Worm (Caenorhabditis elegans) whole organism, L2 larva: Measurements from ENCODE around the gene F59A6.11.

ENCODE experiments used
- R02D3.7 ChIP-seq: fragments of 150-350 bp; optimal IDR thresholded peaks from 2 replicates; lab custom pipeline; 2014; ENCODE audit warnings: missing biosample characterization, missing genetic modification characterization
- Y55F3AM.14 ChIP-seq: fragments of 200-800 bp; sonication (Bioruptor generic); optimal IDR thresholded peaks from 2 replicates; lab custom pipeline; 2018; ENCODE audit warnings: mild to moderate bottlenecking, missing genetic modification characterization, missing compliant biosample characterization
- ZK546.5 ChIP-seq: sonication (generic microtip); optimal IDR thresholded peaks from 2 replicates; lab custom pipeline; 2017; ENCODE audit warnings: missing biosample characterization, missing genetic modification characterization
- aly-2 ChIP-seq: fragments of 150-350 bp; optimal IDR thresholded peaks from 2 replicates; lab custom pipeline; 2014; ENCODE audit warnings: missing biosample characterization, missing genetic modification characterization
- ceh-16 ChIP-seq: fragments of 150-350 bp; optimal IDR thresholded peaks from 2 replicates; lab custom pipeline; 2014; ENCODE audit warnings: missing biosample characterization, missing genetic modification characterization
- dmd-4 ChIP-seq: sonication (generic microtip); optimal IDR thresholded peaks from 2 replicates; lab custom pipeline; 2017; ENCODE audit warnings: missing biosample characterization, missing genetic modification characterization
- elt-1 ChIP-seq: fragments of 150-350 bp; optimal IDR thresholded peaks from 2 replicates; lab custom pipeline; 2014; ENCODE audit warnings: missing biosample characterization, missing genetic modification characterization
- elt-3 ChIP-seq: sonication (generic microtip); optimal IDR thresholded peaks from 2 replicates; lab custom pipeline; 2017; ENCODE audit warnings: missing biosample characterization, missing genetic modification characterization
- fos-1 ChIP-seq: fragments of 150-350 bp; optimal IDR thresholded peaks from 2 replicates; lab custom pipeline; 2014; ENCODE audit warnings: missing biosample characterization, missing genetic modification characterization
- gmeb-1 ChIP-seq: fragments of 150-350 bp; optimal IDR thresholded peaks from 2 replicates; lab custom pipeline; 2014; ENCODE audit warnings: missing biosample characterization, missing genetic modification characterization
- lin-39 ChIP-seq: fragments of 150-350 bp; optimal IDR thresholded peaks from 2 replicates; lab custom pipeline; 2014; ENCODE audit warnings: missing biosample characterization, missing genetic modification reagents, missing genetic modification characterization
- lsy-2 ChIP-seq, 2 experiments: fragments of 150-350 bp in 1 of 2; sonication (generic microtip) in 1 of 2; optimal IDR thresholded peaks; 2 replicates each; lab custom pipeline; 2014 to 2017; ENCODE audit warnings: missing biosample characterization in 2 of 2, missing genetic modification characterization in 2 of 2
- mab-5 ChIP-seq: fragments of 150-350 bp; optimal IDR thresholded peaks from 2 replicates; lab custom pipeline; 2014; ENCODE audit warnings: missing biosample characterization, missing genetic modification characterization
- mbf-1 ChIP-seq: sonication (generic microtip); optimal IDR thresholded peaks from 2 replicates; lab custom pipeline; 2017; ENCODE audit warnings: missing biosample characterization, missing genetic modification characterization
- mdl-1 ChIP-seq, 2 experiments: fragments of 150-350 bp in 1 of 2; sonication (generic microtip) in 1 of 2; optimal IDR thresholded peaks; 2 replicates each; lab custom pipeline; 2017; ENCODE audit warnings: missing biosample characterization in 2 of 2, missing genetic modification characterization in 2 of 2
- nhr-11 ChIP-seq: fragments of 150-350 bp; optimal IDR thresholded peaks from 2 replicates; lab custom pipeline; 2014; ENCODE audit warnings: missing biosample characterization, missing genetic modification characterization
- nhr-129 ChIP-seq: fragments of 150-350 bp; optimal IDR thresholded peaks from 2 replicates; lab custom pipeline; 2014; ENCODE audit warnings: missing biosample characterization, missing genetic modification characterization
- nhr-21 ChIP-seq: fragments of 150-350 bp; optimal IDR thresholded peaks from 2 replicates; lab custom pipeline; 2014; ENCODE audit warnings: missing biosample characterization, missing genetic modification characterization
- nhr-23 ChIP-seq: fragments of 150-350 bp; optimal IDR thresholded peaks from 2 replicates; lab custom pipeline; 2014; ENCODE audit warnings: missing biosample characterization, missing genetic modification reagents, missing genetic modification characterization
- nhr-6 ChIP-seq: fragments of 150-350 bp; optimal IDR thresholded peaks from 2 replicates; lab custom pipeline; 2014; ENCODE audit warnings: missing biosample characterization, missing genetic modification characterization
- nhr-77 ChIP-seq: fragments of 150-350 bp; optimal IDR thresholded peaks from 2 replicates; lab custom pipeline; 2014; ENCODE audit warnings: missing biosample characterization, missing genetic modification characterization
- sem-4 ChIP-seq: fragments of 150-350 bp; optimal IDR thresholded peaks from 2 replicates; lab custom pipeline; 2014; ENCODE audit warnings: missing biosample characterization, missing genetic modification reagents, missing genetic modification characterization
- skn-1 ChIP-seq: sonication (generic microtip); optimal IDR thresholded peaks from 2 replicates; lab custom pipeline; 2017; ENCODE audit warnings: missing biosample characterization, missing genetic modification characterization
- sma-3 ChIP-seq: sonication (generic microtip); optimal IDR thresholded peaks from 2 replicates; lab custom pipeline; 2016; ENCODE audit warnings: missing genetic modification reagents, missing genetic modification characterization, missing compliant biosample characterization
- sma-9 ChIP-seq, 2 experiments: fragments of 150-350 bp in 1 of 2; sonication (generic microtip) in 1 of 2; optimal IDR thresholded peaks; 2 replicates each; lab custom pipeline; 2014 to 2016; ENCODE audit warnings: missing genetic modification characterization in 2 of 2, mild to moderate bottlenecking in 1 of 2, missing biosample characterization in 1 of 2, missing compliant biosample characterization in 1 of 2, missing genetic modification reagents in 1 of 2, moderate library complexity in 1 of 2
- snpc-4 ChIP-seq: fragments of 150-350 bp; optimal IDR thresholded peaks from 2 replicates; lab custom pipeline; 2014; ENCODE audit warnings: missing biosample characterization, missing genetic modification characterization
- unc-39 ChIP-seq: fragments of 150-350 bp; optimal IDR thresholded peaks from 2 replicates; lab custom pipeline; 2014; ENCODE audit warnings: missing biosample characterization, missing genetic modification characterization
- unc-62 ChIP-seq: fragments of 150-350 bp; optimal IDR thresholded peaks from 2 replicates; lab custom pipeline; 2014; ENCODE audit warnings: missing biosample characterization, missing genetic modification reagents, missing genetic modification characterization
- zag-1 ChIP-seq: fragments of 150-350 bp; optimal IDR thresholded peaks from 2 replicates; lab custom pipeline; 2014; ENCODE audit warnings: missing biosample characterization, missing genetic modification characterization
- ztf-1 ChIP-seq: fragments of 200-800 bp; sonication (Bioruptor generic); conservative IDR thresholded peaks from 2 replicates; pipeline ENCODE4 v1.3.6; 2022; ENCODE audit warnings: missing genetic modification characterization, missing compliant biosample characterization
- ztf-11 ChIP-seq: sonication (generic microtip); optimal IDR thresholded peaks from 2 replicates; lab custom pipeline; 2017; ENCODE audit warnings: missing biosample characterization, missing genetic modification characterization
- ztf-4 ChIP-seq: fragments of 150-350 bp; optimal IDR thresholded peaks from 2 replicates; lab custom pipeline; 2014; ENCODE audit warnings: missing biosample characterization, missing genetic modification characterization

Gene F59A6.11

DNA sequence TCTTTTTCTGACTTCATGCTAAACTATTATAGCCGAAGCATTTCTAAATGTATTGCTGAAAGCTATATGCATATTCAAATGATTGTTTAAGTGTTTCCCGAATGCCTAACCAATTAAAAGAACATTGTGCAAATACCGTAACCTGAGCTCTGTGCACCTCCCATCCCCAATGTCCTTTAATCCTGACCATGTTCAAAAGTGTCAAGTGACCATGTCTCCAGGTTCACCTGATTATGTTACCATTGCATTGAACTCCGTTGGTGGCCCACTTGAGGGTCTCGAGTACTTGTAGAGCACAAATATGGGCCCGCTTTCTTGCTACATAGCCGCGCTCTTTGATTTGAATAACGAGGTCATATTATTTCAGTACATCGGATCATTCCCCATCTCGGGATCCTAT is 23.2 kb downstream of the F59A6.11 start:
- TF ChIP-seq ztf-1 (no peak), mdl-1 (tag; optimal IDR thresholded peaks at IDR 0.05; lab: Kevin White, UChicago) (no peak), lin-39 (tag; lab: Kevin White, UChicago) (no peak), sma-3 (GFP tag; lab: Kevin White, UChicago) (no peak), aly-2 (tag; lab: Kevin White, UChicago) (no peak), R02D3.7 (tag; lab: Kevin White, UChicago) (no peak), mab-5 (tag; lab: Kevin White, UChicago) (no peak), Y55F3AM.14 (GFP tag; lab: Kevin White, UChicago) (no peak), mbf-1 (tag; lab: Kevin White, UChicago) (no peak), nhr-77 (no peak), unc-62 (GFP tag; lab: Kevin White, UChicago) (no peak), lsy-2 (tag; optimal IDR thresholded peaks at IDR 0.05; lab: Kevin White, UChicago) (no peak), ztf-4 (tag; lab: Kevin White, UChicago) (no peak), snpc-4 (tag; lab: Kevin White, UChicago) (no peak)
- TF ChIP-seq, all 48 proteins: peak for 0

DNA sequence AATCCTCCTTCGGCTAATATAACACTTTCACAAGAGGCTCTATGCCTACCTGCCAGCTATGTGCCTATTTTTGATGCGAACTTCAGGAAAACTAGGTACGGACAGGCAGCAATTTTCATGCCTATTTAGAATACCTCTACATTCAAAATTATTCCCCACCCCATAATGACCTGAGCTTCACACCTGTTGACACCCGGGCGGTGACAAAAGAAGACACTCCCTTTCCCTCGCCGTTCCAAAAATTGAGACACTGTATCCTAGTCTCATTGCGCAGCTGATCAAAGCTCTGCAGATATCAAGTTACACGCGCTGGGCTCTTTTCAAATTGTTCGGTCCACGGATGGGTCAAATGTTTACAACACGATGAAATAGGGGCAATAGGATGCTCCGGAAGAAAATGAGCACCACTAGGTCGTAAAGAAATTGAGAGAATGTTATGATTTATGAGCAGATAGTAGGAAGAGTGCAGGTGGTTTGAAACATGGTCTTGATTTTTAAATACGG is 24.1 kb downstream of the F59A6.11 start:
- TF ChIP-seq unc-62 (GFP tag; lab: Kevin White, UChicago): no peak
- no peak for TF ChIP-seq ceh-16 (tag; lab: Kevin White, UChicago)
- TF ChIP-seq lsy-2 (tag; optimal IDR thresholded peaks at IDR 0.05; lab: Kevin White, UChicago): no peak
- no peak for TF ChIP-seq elt-1 (tag; lab: Kevin White, UChicago)
- no peak for TF ChIP-seq sma-3 (GFP tag; lab: Kevin White, UChicago)
- TF ChIP-seq mdl-1 (tag; optimal IDR thresholded peaks at IDR 0.05; lab: Kevin White, UChicago): no peak
- TF ChIP-seq sem-4: no peak
- no peak for TF ChIP-seq aly-2 (tag; lab: Kevin White, UChicago)
- no peak for TF ChIP-seq snpc-4 (tag; lab: Kevin White, UChicago)
- no peak for TF ChIP-seq Y55F3AM.14 (GFP tag; lab: Kevin White, UChicago)
- TF ChIP-seq, all 48 proteins: peak for 0

DNA sequence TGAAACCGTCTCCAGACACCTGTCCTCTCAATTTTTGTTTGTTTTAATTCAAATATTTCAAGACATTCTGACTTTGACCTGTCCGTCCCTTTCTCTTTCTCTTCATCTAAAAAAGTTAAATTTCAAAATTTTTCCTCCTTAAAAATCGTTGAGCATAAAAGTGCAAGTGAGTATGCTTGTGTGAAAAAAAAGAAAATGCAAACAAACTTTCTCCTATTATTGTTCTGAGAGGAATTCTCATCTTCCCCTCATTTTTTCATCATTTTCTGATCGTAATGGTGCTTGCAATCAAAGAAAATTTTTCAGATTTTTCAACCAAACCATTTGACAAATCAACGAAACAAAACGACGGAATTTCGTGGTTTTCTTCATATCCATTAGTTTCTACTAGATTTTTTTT is 29.7 kb downstream of the F59A6.11 start, which contains the start of gene shc-2:
Gene shc-2 (plus strand): TSS at position 301 of the 400 bp plus-strand sequence.
- TF ChIP-seq sma-9 (GFP tag; optimal IDR thresholded peaks at IDR 0.05; lab: Kevin White, UChicago): no peak
- TF ChIP-seq sma-9 (tag; optimal IDR thresholded peaks at IDR 0.05; lab: Kevin White, UChicago): no peak
- TF ChIP-seq elt-1 (tag; lab: Kevin White, UChicago): no peak
- no peak for TF ChIP-seq sem-4
- no peak for TF ChIP-seq gmeb-1 (tag; lab: Kevin White, UChicago)
- TF ChIP-seq ztf-11: no peak
- no peak for TF ChIP-seq zag-1 (tag; lab: Kevin White, UChicago)
- TF ChIP-seq ceh-16 (tag; lab: Kevin White, UChicago): no peak
- TF ChIP-seq Y55F3AM.14 (GFP tag; lab: Kevin White, UChicago): no peak
- TF ChIP-seq nhr-77: no peak
- TF ChIP-seq dmd-4 (tag; lab: Kevin White, UChicago): no peak
- TF ChIP-seq ztf-1: no peak

- TF ChIP-seq dmd-4 (tag; lab: Kevin White, UChicago) (no peak), nhr-129 (tag; lab: Kevin White, UChicago) (no peak), sma-3 (GFP tag; lab: Kevin White, UChicago) (no peak), fos-1 (peak; percentile 26), skn-1 (tag; lab: Kevin White, UChicago) (no peak), nhr-23 (tag; lab: Kevin White, UChicago) (no peak), Y55F3AM.14 (GFP tag; lab: Kevin White, UChicago) (no peak), nhr-6 (tag; lab: Kevin White, UChicago) (no peak)
Observed at ce11 chrII:4967636-4968035, 30.9 kb downstream of the F59A6.11 start.

DNA sequence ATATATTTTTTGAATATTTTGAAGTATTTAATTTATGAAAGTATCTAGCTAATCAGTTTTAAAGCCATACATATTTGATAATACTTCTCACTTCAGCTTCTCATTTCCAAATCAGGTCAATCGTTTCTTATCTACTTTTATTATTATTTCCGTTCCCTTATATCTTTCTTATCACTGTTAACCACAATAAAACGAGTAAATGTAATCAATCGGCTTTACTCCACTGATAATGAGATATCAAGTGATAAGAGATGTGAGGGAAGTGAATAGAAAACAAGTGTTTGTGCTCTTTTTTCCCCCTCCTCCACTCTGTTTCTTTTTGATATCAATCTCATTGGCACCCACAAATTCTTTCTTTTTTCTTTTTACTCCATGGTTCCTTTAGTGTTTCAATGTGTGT is 32.0 kb downstream of the F59A6.11 start:
- no peak for TF ChIP-seq unc-62 (GFP tag; lab: Kevin White, UChicago)
- no peak for TF ChIP-seq nhr-129 (tag; lab: Kevin White, UChicago)
- no peak for TF ChIP-seq ZK546.5 (tag; lab: Kevin White, UChicago)
- no peak for TF ChIP-seq elt-3 (tag; lab: Kevin White, UChicago)
- TF ChIP-seq nhr-11: no peak
- TF ChIP-seq unc-39 (tag; lab: Kevin White, UChicago): no peak
- TF ChIP-seq lin-39 (tag; lab: Kevin White, UChicago): no peak
- TF ChIP-seq zag-1 (tag; lab: Kevin White, UChicago): no peak
- no peak for TF ChIP-seq nhr-21 (tag; lab: Kevin White, UChicago)
